Fruit fly (Drosophila melanogaster): ENCODE data around the gene Akr1B.

- TF ChIP-seq CG18476 (GFP tag; optimal IDR thresholded peaks at IDR 0.05), result no peak
- no peak for TF ChIP-seq tio (GFP tag; optimal IDR thresholded peaks at IDR 0.05)
- TF ChIP-seq hbn (GFP tag; IDR thresholded peaks at IDR 0.05; ENCODE audit: partially characterized antibody), result no peak
- TF ChIP-seq CG7987 (GFP tag; optimal IDR thresholded peaks at IDR 0.05), result no peak
- TF ChIP-seq CG6854 (GFP tag; optimal IDR thresholded peaks at IDR 0.05), result no peak
- TF ChIP-seq sens (GFP tag), result no peak
- TF ChIP-seq CG12769 (tag; optimal IDR thresholded peaks at IDR 0.05), result no peak
- no peak for TF ChIP-seq CG3838 (GFP tag; optimal IDR thresholded peaks at IDR 0.05)
- no peak for TF ChIP-seq Abd-B (GFP tag; optimal IDR thresholded peaks at IDR 0.05)
- no peak for TF ChIP-seq onecut (GFP tag; IDR thresholded peaks at IDR 0.05)
Measured at dm6 chr3L:11601133-11601532, 23.0 kb downstream of the Akr1B start.

All from whole organism, embryonic.